Worm (Caenorhabditis elegans): ENCODE measurements around the gene R151.10.

- TF ChIP-seq fos-1 (tag; optimal IDR thresholded peaks at IDR 0.05) (no peak), ceh-16 (tag; optimal IDR thresholded peaks at IDR 0.05) (no peak), lsy-2 (tag; optimal IDR thresholded peaks at IDR 0.05) (no peak), peb-1 (tag; optimal IDR thresholded peaks at IDR 0.05) (no peak), ZK546.5 (tag; optimal IDR thresholded peaks at IDR 0.05) (no peak), skn-1 (tag; optimal IDR thresholded peaks at IDR 0.05) (no peak), C34F6.9 (tag; optimal IDR thresholded peaks at IDR 0.05) (no peak), unc-62 (GFP tag; optimal IDR thresholded peaks at IDR 0.05) (no peak), nhr-12 (tag; optimal IDR thresholded peaks at IDR 0.05) (no peak), blmp-1 (tag; optimal IDR thresholded peaks at IDR 0.05; ENCODE audit: insufficient read depth) (no peak), ceh-82 (tag; optimal IDR thresholded peaks at IDR 0.05) (no peak), unc-39 (tag; optimal IDR thresholded peaks at IDR 0.05) (no peak)
Measured at ce11 chrIII:7239416-7239815, 8.7 kb upstream of the R151.10 start.

Data from whole organism, L2 larva.